Worm (Caenorhabditis elegans): ENCODE data around the gene cyp-34A5.

cyp-34A5 gene

ce11 chrV:3989070-3989469 is 31.6 kb upstream of the cyp-34A5 start, which contains the start of gene nlp-27:
Gene nlp-27 (plus strand): TSS chrV:3989378.
- no peak for TF ChIP-seq lsy-12 (tag; optimal IDR thresholded peaks at IDR 0.05)
- TF ChIP-seq lin-39 (tag; optimal IDR thresholded peaks at IDR 0.05) = no peak
- TF ChIP-seq nhr-23 (tag; optimal IDR thresholded peaks at IDR 0.05) = peak; percentile 23

DNA sequence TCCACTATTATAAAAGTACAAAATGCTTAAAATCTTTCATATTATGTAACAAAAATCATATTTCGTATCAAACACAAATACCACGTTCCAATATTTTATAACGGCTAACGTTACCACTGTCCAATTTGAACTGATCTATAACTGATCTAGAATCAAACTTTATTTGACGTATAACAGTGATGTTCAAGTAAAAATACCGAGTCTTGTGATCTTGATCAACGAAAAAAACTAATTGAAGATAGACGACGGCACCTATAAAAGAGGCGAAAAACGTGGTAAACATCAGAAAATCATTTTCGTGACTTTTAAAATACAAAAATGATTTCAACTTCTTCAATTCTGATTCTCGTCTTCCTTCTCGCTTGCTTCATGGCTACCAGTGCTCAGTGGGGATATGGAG is 30.1 kb upstream of the cyp-34A5 start, which contains the start of gene nlp-28:
nlp-28 (plus strand) TSS at position 285 of the 400 bp plus-strand sequence.
- TF ChIP-seq ZK546.5 (tag; optimal IDR thresholded peaks at IDR 0.05) = no peak
- no peak for TF ChIP-seq nhr-12 (tag; optimal IDR thresholded peaks at IDR 0.05)
- no peak for TF ChIP-seq nhr-237 (tag; optimal IDR thresholded peaks at IDR 0.05)
- no peak for TF ChIP-seq daf-12 (tag; optimal IDR thresholded peaks at IDR 0.05)
- TF ChIP-seq zag-1 (tag; optimal IDR thresholded peaks at IDR 0.05) = no peak

- TF ChIP-seq nhr-11 (tag; optimal IDR thresholded peaks at IDR 0.05) = no peak
- no peak for TF ChIP-seq mdl-1 (tag; optimal IDR thresholded peaks at IDR 0.05)
- TF ChIP-seq nhr-28 (tag; optimal IDR thresholded peaks at IDR 0.05) = no peak
- no peak for TF ChIP-seq sea-2 (GFP tag; optimal IDR thresholded peaks at IDR 0.05)
- no peak for TF ChIP-seq lin-39 (tag; optimal IDR thresholded peaks at IDR 0.05)
- no peak for TF ChIP-seq skn-1 (tag; optimal IDR thresholded peaks at IDR 0.05)
- TF ChIP-seq tbx-2 (tag; optimal IDR thresholded peaks at IDR 0.05) = no peak
- no peak for TF ChIP-seq ztf-11 (tag; optimal IDR thresholded peaks at IDR 0.05)
- TF ChIP-seq hmg-11 (tag; optimal IDR thresholded peaks at IDR 0.05) = no peak
- TF ChIP-seq nhr-12 (tag; optimal IDR thresholded peaks at IDR 0.05) = no peak
- no peak for TF ChIP-seq ceh-28 (tag; optimal IDR thresholded peaks at IDR 0.05)
- TF ChIP-seq elt-2 (tag; optimal IDR thresholded peaks at IDR 0.05) = no peak
- TF ChIP-seq ceh-82 (tag; optimal IDR thresholded peaks at IDR 0.05) = no peak
- no peak for TF ChIP-seq pqm-1 (tag; optimal IDR thresholded peaks at IDR 0.05)
- TF ChIP-seq pha-4 (tag; optimal IDR thresholded peaks at IDR 0.05) = no peak
- TF ChIP-seq egl-5 (tag; optimal IDR thresholded peaks at IDR 0.05) = no peak
- no peak for TF ChIP-seq nhr-77 (tag; optimal IDR thresholded peaks at IDR 0.05)
These were observed 27.6 kb upstream of the cyp-34A5 start for ce11 chrV:3985104-3985503.

DNA sequence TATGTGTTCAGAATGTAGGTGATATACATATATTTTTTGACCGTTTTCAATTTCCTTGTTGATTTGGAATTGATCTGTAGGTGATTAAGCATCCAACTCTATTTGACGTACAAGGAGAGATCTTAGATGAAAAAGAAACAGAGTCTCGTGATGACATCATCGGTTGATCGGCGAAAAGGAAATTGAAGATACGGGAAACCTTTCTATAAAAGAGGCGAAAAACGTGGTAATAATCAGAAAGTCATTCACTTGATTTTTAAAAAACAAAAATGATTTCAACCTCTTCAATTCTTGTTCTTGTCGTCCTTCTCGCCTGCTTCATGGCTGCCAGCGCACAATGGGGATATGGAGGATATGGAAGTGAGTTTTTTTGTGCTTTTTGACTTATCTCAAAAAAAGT is 26.7 kb upstream of the cyp-34A5 start, which contains the start of gene nlp-29:
nlp-29 (plus strand) TSS at position 248 of the 400 bp plus-strand sequence.
- TF ChIP-seq ceh-9 (tag; optimal IDR thresholded peaks at IDR 0.05) (no peak), hmg-11 (tag; optimal IDR thresholded peaks at IDR 0.05) (no peak), nhr-11 (tag; optimal IDR thresholded peaks at IDR 0.05) (no peak), fkh-2 (tag; optimal IDR thresholded peaks at IDR 0.05) (no peak), nhr-28 (tag; optimal IDR thresholded peaks at IDR 0.05) (no peak), nfya-1 (tag; optimal IDR thresholded peaks at IDR 0.05; ENCODE audit: insufficient read depth) (no peak), lin-39 (tag; optimal IDR thresholded peaks at IDR 0.05) (no peak), daf-12 (tag; optimal IDR thresholded peaks at IDR 0.05) (no peak), nhr-23 (tag; optimal IDR thresholded peaks at IDR 0.05) (peak; percentile 78), nhr-25 (tag; optimal IDR thresholded peaks at IDR 0.05) (peak; percentile 75), nhr-76 (tag; optimal IDR thresholded peaks at IDR 0.05) (no peak), ZK546.5 (tag; optimal IDR thresholded peaks at IDR 0.05) (no peak)

ce11 chrV:3981680-3982079 is 24.2 kb upstream of the cyp-34A5 start, which contains the start of gene nlp-30:
Gene nlp-30 (plus strand): TSS chrV:3981980.
- no peak for TF ChIP-seq ceh-28 (tag; optimal IDR thresholded peaks at IDR 0.05)
- TF ChIP-seq daf-12 (tag; optimal IDR thresholded peaks at IDR 0.05) = no peak
- no peak for TF ChIP-seq R02D3.7 (tag; optimal IDR thresholded peaks at IDR 0.05)
- no peak for TF ChIP-seq fos-1 (tag; optimal IDR thresholded peaks at IDR 0.05)
- TF ChIP-seq elt-2 (tag; optimal IDR thresholded peaks at IDR 0.05) = no peak
- TF ChIP-seq ama-1 (optimal IDR thresholded peaks at IDR 0.05) = no peak
- no peak for TF ChIP-seq jun-1 (tag; optimal IDR thresholded peaks at IDR 0.05)
- TF ChIP-seq ceh-82 (tag; optimal IDR thresholded peaks at IDR 0.05) = no peak
- TF ChIP-seq nhr-28 (tag; optimal IDR thresholded peaks at IDR 0.05) = no peak
- TF ChIP-seq fkh-2 (tag; optimal IDR thresholded peaks at IDR 0.05) = no peak
- TF ChIP-seq pha-4 (tag; optimal IDR thresholded peaks at IDR 0.05) = no peak
- no peak for TF ChIP-seq nhr-237 (tag; optimal IDR thresholded peaks at IDR 0.05)
- TF ChIP-seq nhr-77 (tag; optimal IDR thresholded peaks at IDR 0.05) = no peak
- TF ChIP-seq snpc-4 (tag; optimal IDR thresholded peaks at IDR 0.05) = no peak
- TF ChIP-seq tbx-2 (tag; optimal IDR thresholded peaks at IDR 0.05) = no peak
- TF ChIP-seq nfya-1 (tag; optimal IDR thresholded peaks at IDR 0.05; ENCODE audit: insufficient read depth) = no peak
- TF ChIP-seq elt-1 (tag; optimal IDR thresholded peaks at IDR 0.05) = no peak
- TF ChIP-seq elt-3 (tag; optimal IDR thresholded peaks at IDR 0.05) = no peak
- TF ChIP-seq nhr-25 (tag; optimal IDR thresholded peaks at IDR 0.05) = no peak

All from whole organism, L3 larva.